Worm (Caenorhabditis elegans) whole organism, young adult: ENCODE results near the gene F58E2.2.

Experiments used
- B0019.2 ChIP-seq: fragments of 200-800 bp; sonication (Bioruptor generic); conservative IDR thresholded peaks from 2 replicates; pipeline ENCODE4 v1.3.6; 2022; ENCODE audit warnings: missing genetic modification reagents, missing genetic modification characterization, missing compliant biosample characterization
- F39B2.1 ChIP-seq: fragments of 200-800 bp; sonication (Bioruptor generic); IDR thresholded peaks from 2 replicates; pipeline ENCODE4 v1.3.6; 2022; ENCODE audit warnings: missing genetic modification reagents, missing genetic modification characterization, missing compliant biosample characterization
- K12H6.12 ChIP-seq: fragments of 200-800 bp; sonication (Bioruptor generic); optimal IDR thresholded peaks from 2 replicates; lab custom pipeline; 2018; ENCODE audit warnings: mild to moderate bottlenecking, missing genetic modification characterization, missing compliant biosample characterization
- ama-1 ChIP-seq, 3 experiments: fragments of 150-350 bp in 1 of 3; sonication (generic microtip) in 2 of 3; optimal IDR thresholded peaks; 2 replicates each; lab custom pipeline; 2014 to 2018; ENCODE audit warnings: missing biosample characterization in 2 of 3, missing genetic modification characterization in 2 of 3, missing genetic modification reagents in 2 of 3
- ceh-58 ChIP-seq: fragments of 200-800 bp; sonication (Bioruptor generic); IDR thresholded peaks from 2 replicates; pipeline ENCODE4 v1.3.6; 2022; ENCODE audit warnings: missing genetic modification characterization, missing compliant biosample characterization
- hmg-20 ChIP-seq: fragments of 200-800 bp; sonication (Bioruptor generic); IDR thresholded peaks from 2 replicates; pipeline ENCODE4 v1.3.6; 2022; ENCODE audit warnings: missing genetic modification reagents, missing genetic modification characterization, missing compliant biosample characterization
- lin-40 ChIP-seq: sonication (generic microtip); optimal IDR thresholded peaks from 2 replicates; lab custom pipeline; 2016; ENCODE audit warnings: missing genetic modification characterization, mild to moderate bottlenecking, missing compliant biosample characterization, missing genotype, missing genetic modification reagents
- nfyb-1 ChIP-seq: fragments of 200-800 bp; sonication (Bioruptor generic); IDR thresholded peaks from 2 replicates; pipeline ENCODE4 v1.3.6; 2022; ENCODE audit warnings: missing genetic modification reagents, missing genetic modification characterization, missing compliant biosample characterization
- tbx-9 ChIP-seq: sonication (generic microtip); optimal IDR thresholded peaks from 2 replicates; lab custom pipeline; 2016; ENCODE audit warnings: borderline replicate concordance, missing genetic modification characterization, inconsistent platforms, missing compliant biosample characterization
- unc-130 ChIP-seq: sonication (generic microtip); optimal IDR thresholded peaks from 2 replicates; lab custom pipeline; 2016; ENCODE audit warnings: missing genetic modification reagents, missing genetic modification characterization, missing compliant biosample characterization

DNA sequence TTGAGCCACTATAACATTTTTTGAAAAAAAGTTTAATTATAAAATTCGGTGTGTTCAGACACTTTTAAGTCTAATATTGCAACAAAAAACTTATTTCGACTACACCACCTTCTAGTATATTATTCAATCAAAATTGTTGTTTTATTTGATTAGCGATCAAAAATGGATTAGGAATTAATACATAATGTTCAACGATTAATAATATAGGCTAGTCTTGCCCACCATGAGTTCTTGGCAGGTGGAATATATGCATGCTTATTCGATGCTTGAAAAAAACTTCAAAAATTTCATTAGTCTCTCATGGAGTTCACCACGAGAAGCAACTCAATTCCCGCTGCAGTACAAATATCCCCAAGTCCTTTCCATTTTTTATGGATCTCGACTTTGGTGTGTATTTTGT, 33.8 kb upstream of the F58E2.2 start, which contains the start of gene srz-32:
- no peak for TF ChIP-seq tbx-9
- no peak for TF ChIP-seq unc-130 (GFP tag; lab: Kevin White, UChicago)
- TF ChIP-seq K12H6.12 (tag; lab: Kevin White, UChicago), result no peak
- TF ChIP-seq F39B2.1 (GFP tag; lab: Robert Waterston, UW), result no peak
- TF ChIP-seq B0019.2 (GFP tag; lab: Robert Waterston, UW), result no peak
- TF ChIP-seq lin-40 (tag; lab: Kevin White, UChicago), result no peak
- TF ChIP-seq hmg-20, result no peak
- TF ChIP-seq ama-1 (optimal IDR thresholded peaks at IDR 0.05; lab: Kevin White, UChicago), result no peak
- TF ChIP-seq ama-1 (GFP tag; optimal IDR thresholded peaks at IDR 0.05; lab: Kevin White, UChicago), result no peak
- no peak for TF ChIP-seq ceh-58 (GFP tag; lab: Robert Waterston, UW)
- no peak for TF ChIP-seq nfyb-1 (GFP tag; lab: Robert Waterston, UW)
